Worm (Caenorhabditis elegans): ENCODE data around the gene sru-27.

DNA sequence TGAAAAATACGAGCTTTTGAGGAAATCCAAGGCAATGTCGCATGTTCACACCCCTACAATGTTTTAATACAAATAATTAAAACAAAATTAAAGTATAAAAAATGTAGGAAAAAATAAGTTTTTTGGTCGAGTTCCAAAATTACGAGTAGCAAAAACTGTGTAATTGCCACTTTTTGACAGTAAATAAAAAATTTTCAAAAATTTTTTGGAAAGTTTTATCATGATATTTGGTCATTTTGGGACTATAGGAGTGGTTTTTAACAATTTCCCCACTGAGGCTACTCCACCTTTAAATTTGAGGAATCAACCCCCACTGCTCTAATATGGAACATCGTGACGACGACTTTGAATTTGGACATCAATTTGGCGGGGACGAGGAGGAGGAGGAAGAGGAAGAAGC lies 31.8 kb upstream of the sru-27 start, which contains the start of gene gid-8:
- no peak for TF ChIP-seq nhr-20 (tag; optimal IDR thresholded peaks at IDR 0.05)
- TF ChIP-seq ceh-88 (GFP tag; IDR thresholded peaks at IDR 0.05), result no peak
- no peak for TF ChIP-seq snpc-4 (tag; optimal IDR thresholded peaks at IDR 0.05)
- TF ChIP-seq F16B12.6 (tag; optimal IDR thresholded peaks at IDR 0.05), result no peak
- no peak for TF ChIP-seq lin-13 (GFP tag; optimal IDR thresholded peaks at IDR 0.05)
- TF ChIP-seq nhr-19 (GFP tag; conservative IDR thresholded peaks at IDR 0.05), result no peak
- TF ChIP-seq unc-86 (tag; optimal IDR thresholded peaks at IDR 0.05), result no peak
- no peak for TF ChIP-seq lin-15B (tag; optimal IDR thresholded peaks at IDR 0.05)
- TF ChIP-seq rnt-1 (tag; optimal IDR thresholded peaks at IDR 0.05), result no peak
- no peak for TF ChIP-seq unc-130 (tag; optimal IDR thresholded peaks at IDR 0.05)
- TF ChIP-seq unc-98 (GFP tag; IDR thresholded peaks at IDR 0.05), result no peak
- no peak for TF ChIP-seq hpl-2 (GFP tag; optimal IDR thresholded peaks at IDR 0.05)
- TF ChIP-seq nhr-90 (tag; optimal IDR thresholded peaks at IDR 0.05; ENCODE audit: poor library complexity), result no peak

All from whole organism, L1 larva.